Worm (Caenorhabditis elegans): ENCODE measurements around the gene Y52E8A.1.
A peak's percentile ranks its signal among the peaks of the same experiment; 100 is the strongest.

Gene Y52E8A.1

ce11 chrII:4299227-4299703 is 22.6 kb upstream of the Y52E8A.1 start, which contains the start of gene sco-1:
sco-1 (plus strand) TSS chrII:4299653.
- peak; percentile 92 for TF ChIP-seq him-1 (tag; optimal IDR thresholded peaks at IDR 0.05)
- TF ChIP-seq W03F9.2 (tag; optimal IDR thresholded peaks at IDR 0.05), result peak; percentile 95
- TF ChIP-seq dao-5 (tag; optimal IDR thresholded peaks at IDR 0.05), result no peak

ce11 chrII:4301307-4301706 is 20.6 kb upstream of the Y52E8A.1 start, which contains the start of gene gtf-2F1:
gtf-2F1 (plus strand) TSS chrII:4301607.
- no peak for TF ChIP-seq dao-5 (tag; optimal IDR thresholded peaks at IDR 0.05)
- TF ChIP-seq W03F9.2 (tag; optimal IDR thresholded peaks at IDR 0.05), result no peak
- TF ChIP-seq him-1 (tag; optimal IDR thresholded peaks at IDR 0.05), result no peak

DNA sequence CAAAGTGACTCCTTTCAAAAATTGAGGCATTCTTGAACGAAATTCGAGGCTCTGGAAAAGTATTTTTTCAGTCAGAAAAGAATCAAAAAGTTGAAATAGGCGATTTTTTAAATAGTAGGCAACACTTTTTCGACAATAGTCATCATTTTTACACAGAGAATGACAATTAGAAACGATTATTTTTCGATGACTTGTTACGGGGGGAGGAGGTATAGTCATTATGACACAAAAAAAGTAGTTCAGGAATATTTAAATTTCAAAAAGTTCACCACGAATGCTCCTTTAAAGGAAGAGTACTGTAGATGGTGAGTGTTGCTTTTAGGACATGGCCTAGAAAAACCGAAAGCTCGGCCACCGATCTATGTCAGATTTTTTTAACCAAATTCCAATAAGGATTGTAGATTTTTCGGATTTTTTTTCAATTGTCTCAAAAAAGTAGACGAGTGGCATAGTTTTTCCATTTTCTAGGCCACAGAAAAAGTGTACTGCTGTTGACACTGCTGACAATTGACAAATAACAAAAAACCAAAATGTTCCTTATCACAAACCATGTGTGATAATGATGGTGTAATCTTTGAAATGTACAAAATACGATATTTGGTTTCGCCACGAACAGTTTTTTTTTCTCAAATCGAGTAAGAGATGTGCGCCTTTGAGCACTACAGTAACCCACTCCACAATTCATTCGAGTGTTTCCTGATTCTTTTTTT is 14.8 kb upstream of the Y52E8A.1 start, which contains the start of gene Y52E8A.3:
Y52E8A.3 (minus strand) TSS at position 51 of the 710 bp plus-strand sequence.
- TF ChIP-seq him-1 (tag; optimal IDR thresholded peaks at IDR 0.05), result no peak
- no peak for TF ChIP-seq dao-5 (tag; optimal IDR thresholded peaks at IDR 0.05)
- no peak for TF ChIP-seq W03F9.2 (tag; optimal IDR thresholded peaks at IDR 0.05)

ce11 chrII:4312115-4312514 is 9.8 kb upstream of the Y52E8A.1 start, which contains the start of gene plep-1:
plep-1 (minus strand) TSS chrII:4312215.
- TF ChIP-seq dao-5 (tag; optimal IDR thresholded peaks at IDR 0.05) (no peak), W03F9.2 (tag; optimal IDR thresholded peaks at IDR 0.05) (no peak), him-1 (tag; optimal IDR thresholded peaks at IDR 0.05) (no peak)

ce11 chrII:4316011-4316410 is 5.9 kb upstream of the Y52E8A.1 start, which contains the start of gene srw-40:
srw-40 (minus strand) TSS chrII:4316111.
- no peak for TF ChIP-seq him-1 (tag; optimal IDR thresholded peaks at IDR 0.05)
- no peak for TF ChIP-seq W03F9.2 (tag; optimal IDR thresholded peaks at IDR 0.05)
- TF ChIP-seq dao-5 (tag; optimal IDR thresholded peaks at IDR 0.05), result no peak

ce11 chrII:4319537-4320019 is 2.3 kb upstream of the Y52E8A.1 start, which contains the start of gene Y52E8A.6:
Y52E8A.6 (minus strand) TSS chrII:4319969.
- TF ChIP-seq W03F9.2 (tag; optimal IDR thresholded peaks at IDR 0.05), result no peak
- TF ChIP-seq him-1 (tag; optimal IDR thresholded peaks at IDR 0.05), result no peak
- no peak for TF ChIP-seq dao-5 (tag; optimal IDR thresholded peaks at IDR 0.05)

DNA sequence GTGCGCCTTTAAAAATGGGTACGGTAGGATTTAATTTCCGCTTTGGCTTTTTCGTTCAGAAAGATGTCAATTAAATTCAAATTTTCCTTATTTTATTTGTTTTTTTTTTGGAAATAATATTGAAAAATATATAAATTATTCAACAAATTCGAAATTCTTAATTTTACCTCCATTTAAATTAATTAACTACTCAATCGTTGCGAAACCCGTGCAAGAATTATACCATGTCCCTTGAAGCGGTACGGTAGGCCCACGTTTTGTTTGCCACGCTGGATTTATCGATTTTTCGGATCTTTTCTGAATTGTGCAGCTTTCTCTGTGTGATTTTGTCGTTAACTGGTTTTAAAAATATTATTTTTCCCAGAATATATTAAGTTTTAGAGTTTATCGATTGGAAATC is 1.4 kb upstream of the Y52E8A.1 start, which contains the start of gene Y52E8A.2:
Y52E8A.2 (plus strand) TSS at position 382 of the 400 bp plus-strand sequence.
- TF ChIP-seq dao-5 (tag; optimal IDR thresholded peaks at IDR 0.05) (no peak), him-1 (tag; optimal IDR thresholded peaks at IDR 0.05) (no peak)

DNA sequence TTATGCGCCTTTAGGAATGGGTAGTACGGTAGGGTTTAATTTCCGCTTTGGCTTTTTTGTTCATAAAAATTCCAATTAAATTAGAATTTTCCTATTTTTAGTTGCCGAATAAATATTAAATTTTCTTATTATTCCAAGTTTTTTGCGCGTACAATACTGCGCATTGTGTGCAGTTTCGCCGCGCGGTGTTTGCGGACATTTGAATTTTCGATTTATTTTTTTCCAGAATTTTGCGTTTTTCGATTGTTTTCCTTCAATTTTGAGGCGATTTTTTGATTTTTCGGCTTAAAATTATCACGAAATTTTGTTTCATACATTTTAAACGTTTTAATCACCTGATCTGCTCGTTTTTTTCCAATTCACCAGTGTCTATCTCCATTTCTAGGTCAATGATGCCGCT is 1.0 kb downstream of the Y52E8A.1 start, which contains the start of gene H20J04.6:
H20J04.6 (plus strand) TSS at position 386 of the 400 bp plus-strand sequence.
- TF ChIP-seq him-1 (tag; optimal IDR thresholded peaks at IDR 0.05), result no peak
- no peak for TF ChIP-seq W03F9.2 (tag; optimal IDR thresholded peaks at IDR 0.05)
- no peak for TF ChIP-seq dao-5 (tag; optimal IDR thresholded peaks at IDR 0.05)

- TF ChIP-seq W03F9.2 (tag; optimal IDR thresholded peaks at IDR 0.05) (no peak), dao-5 (tag; optimal IDR thresholded peaks at IDR 0.05) (no peak), him-1 (tag; optimal IDR thresholded peaks at IDR 0.05) (no peak)
Measured at ce11 chrII:4324061-4324460, 2.2 kb downstream of the Y52E8A.1 start, which contains the start of gene mog-2. mog-2 (plus strand) TSS chrII:4324361.

DNA sequence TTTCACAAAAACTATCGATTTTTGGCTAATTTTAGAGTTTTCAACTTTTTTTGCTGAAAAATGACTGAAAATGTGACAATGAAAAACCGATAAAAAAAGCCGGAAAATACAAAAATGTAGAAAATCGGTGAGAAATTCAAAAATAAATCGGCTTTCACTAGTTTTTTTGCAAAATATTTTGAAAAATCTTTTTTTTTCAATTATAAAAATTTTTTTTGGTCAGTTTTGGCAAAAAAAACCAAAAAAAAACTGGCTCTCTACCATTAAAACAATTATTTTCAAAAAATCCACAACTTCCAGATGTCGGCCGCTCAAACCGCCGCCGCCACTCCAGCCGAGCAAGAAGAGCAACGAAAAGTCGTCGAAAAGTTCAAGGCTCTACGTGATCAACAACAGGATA is 4.6 kb downstream of the Y52E8A.1 start, which contains the start of gene pfd-2:
pfd-2 (plus strand) TSS at position 301 of the 400 bp plus-strand sequence.
- no peak for TF ChIP-seq W03F9.2 (tag; optimal IDR thresholded peaks at IDR 0.05)
- TF ChIP-seq him-1 (tag; optimal IDR thresholded peaks at IDR 0.05), result no peak
- TF ChIP-seq dao-5 (tag; optimal IDR thresholded peaks at IDR 0.05), result no peak

ce11 chrII:4328716-4329115 is 6.8 kb downstream of the Y52E8A.1 start, which contains the start of gene H20J04.4:
H20J04.4 (plus strand) TSS chrII:4329016.
- no peak for TF ChIP-seq dao-5 (tag; optimal IDR thresholded peaks at IDR 0.05)
- no peak for TF ChIP-seq him-1 (tag; optimal IDR thresholded peaks at IDR 0.05)
- TF ChIP-seq W03F9.2 (tag; optimal IDR thresholded peaks at IDR 0.05), result no peak

DNA sequence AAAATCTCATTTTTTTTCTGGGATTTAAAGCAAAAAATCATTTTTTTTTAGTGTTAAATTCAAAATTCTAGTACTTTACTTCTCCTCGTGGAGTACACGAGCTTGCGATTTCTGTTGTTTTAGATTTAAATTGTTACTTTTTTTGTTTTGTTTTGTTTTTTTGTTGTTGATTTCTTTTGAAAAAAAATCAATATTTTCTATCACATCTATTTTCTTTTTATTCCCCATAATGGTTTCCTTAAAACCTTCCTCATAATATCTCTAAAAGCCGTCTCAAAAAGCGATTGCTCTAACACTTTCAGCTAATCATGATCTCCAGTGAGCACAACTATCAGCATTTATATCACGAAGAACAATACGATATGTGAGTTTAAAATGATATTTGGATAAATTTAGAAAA is 12.6 kb downstream of the Y52E8A.1 start, which contains the start of gene madf-3:
madf-3 (plus strand) TSS at position 301 of the 400 bp plus-strand sequence.
- TF ChIP-seq W03F9.2 (tag; optimal IDR thresholded peaks at IDR 0.05), result no peak

DNA sequence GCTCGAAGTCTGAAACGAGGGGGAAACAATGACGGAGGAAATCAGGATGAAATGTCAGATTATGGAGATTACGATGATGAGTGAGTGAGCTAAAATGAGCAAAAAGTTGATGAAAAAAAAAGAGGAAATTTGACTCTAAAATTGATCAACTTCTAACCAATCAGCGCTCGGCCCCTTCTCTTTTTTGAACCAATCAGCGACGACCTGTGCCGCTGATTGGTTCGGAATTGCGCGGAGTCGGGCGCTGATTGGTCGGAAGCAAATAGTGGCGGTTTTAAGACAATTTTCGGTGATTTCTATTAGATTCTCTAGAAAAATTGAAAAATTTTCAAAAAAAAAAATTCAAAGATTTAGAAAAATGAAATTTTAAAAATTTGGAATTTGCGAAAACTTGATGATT is 15.9 kb downstream of the Y52E8A.1 start:
- no peak for TF ChIP-seq dao-5 (tag; optimal IDR thresholded peaks at IDR 0.05)
- no peak for TF ChIP-seq him-1 (tag; optimal IDR thresholded peaks at IDR 0.05)
- TF ChIP-seq W03F9.2 (tag; optimal IDR thresholded peaks at IDR 0.05), result no peak

- TF ChIP-seq him-1 (tag; optimal IDR thresholded peaks at IDR 0.05), result no peak
- no peak for TF ChIP-seq dao-5 (tag; optimal IDR thresholded peaks at IDR 0.05)
- no peak for TF ChIP-seq W03F9.2 (tag; optimal IDR thresholded peaks at IDR 0.05)
Measured at ce11 chrII:4339882-4340281, 18.0 kb downstream of the Y52E8A.1 start, which contains the start of gene athp-2. athp-2 (plus strand) TSS chrII:4340182.
